Worm (Caenorhabditis elegans): ENCODE results near the gene nop-1.

The nop-1 gene

DNA sequence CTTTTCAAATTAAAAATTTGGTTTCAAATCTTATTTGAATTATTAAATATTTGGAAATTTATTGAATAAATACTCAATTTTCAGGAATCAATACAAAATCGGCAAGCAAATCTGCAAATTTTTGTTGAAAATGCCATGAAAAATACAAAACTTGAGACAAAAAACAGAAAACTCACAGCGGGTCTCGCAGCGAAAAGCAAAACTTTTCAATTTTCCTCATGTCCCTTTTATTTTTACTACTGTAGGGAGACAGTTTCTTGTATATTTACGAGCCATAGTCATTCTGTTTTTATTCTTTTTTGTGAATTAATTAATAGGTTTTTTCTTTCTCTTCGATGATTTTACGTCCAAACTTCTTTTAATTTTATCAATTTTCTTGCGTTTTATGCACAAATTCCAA is 29.9 kb downstream of the nop-1 start:
- peak; percentile 92 for TF ChIP-seq F33H1.4 (GFP tag; IDR thresholded peaks at IDR 0.05)
- no peak for TF ChIP-seq B0336.3 (GFP tag; IDR thresholded peaks at IDR 0.05)
- TF ChIP-seq ceh-91 (GFP tag; IDR thresholded peaks at IDR 0.05), result peak; percentile 71
- TF ChIP-seq xnd-1 (tag; optimal IDR thresholded peaks at IDR 0.05), result peak; percentile 87
- peak; percentile 92 for TF ChIP-seq madf-6 (GFP tag; IDR thresholded peaks at IDR 0.05)
- TF ChIP-seq snpc-3.4 (tag; optimal IDR thresholded peaks at IDR 0.05), result peak; percentile 61
- peak; percentile 42 for TF ChIP-seq snpc-1.3 (tag; optimal IDR thresholded peaks at IDR 0.05; ENCODE audit: insufficient read depth)
- TF ChIP-seq lsl-1 (GFP tag; optimal IDR thresholded peaks at IDR 0.05), result peak; percentile 94
- TF ChIP-seq madf-8 (GFP tag; conservative IDR thresholded peaks at IDR 0.05), result peak; percentile 73
- no peak for TF ChIP-seq ceh-79 (tag; optimal IDR thresholded peaks at IDR 0.05)

ce11 chrIII:5988991-5989726 is 30.6 kb downstream of the nop-1 start:
- TF ChIP-seq dox-1 (GFP tag; IDR thresholded peaks at IDR 0.05) (peak; percentile 36; the same call in 1 of the 2 replicates), hmg-1.2 (GFP tag; IDR thresholded peaks at IDR 0.05) (0 out of 2 replicates have a peak, but pooled peaks have one; percentile 6), nhr-80 (tag; optimal IDR thresholded peaks at IDR 0.05) (peak; percentile 74), hlh-12 (tag; optimal IDR thresholded peaks at IDR 0.05) (no peak), snpc-1.1 (tag; optimal IDR thresholded peaks at IDR 0.05; ENCODE audit: insufficient read depth) (no peak), zfh-2 (GFP tag; conservative IDR thresholded peaks at IDR 0.05) (peak; percentile 58; the same call in 1 of the 2 replicates), lin-54 (GFP tag; optimal IDR thresholded peaks at IDR 0.05) (peak; percentile 12)

ce11 chrIII:5990090-5990489 is 31.6 kb downstream of the nop-1 start:
- TF ChIP-seq atf-7 (tag; optimal IDR thresholded peaks at IDR 0.05) (no peak), Y56A3A.18 (GFP tag; IDR thresholded peaks at IDR 0.05) (no peak), Y67H2A.10 (GFP tag; conservative IDR thresholded peaks at IDR 0.05) (no peak), egl-18 (GFP tag; IDR thresholded peaks at IDR 0.05) (no peak), lin-35 (GFP tag; optimal IDR thresholded peaks at IDR 0.05) (no peak), madf-6 (GFP tag; IDR thresholded peaks at IDR 0.05) (no peak), bed-1 (GFP tag; IDR thresholded peaks at IDR 0.05) (no peak), dpl-1 (GFP tag; optimal IDR thresholded peaks at IDR 0.05) (no peak), zfh-2 (GFP tag; conservative IDR thresholded peaks at IDR 0.05) (no peak), F33H1.4 (GFP tag; IDR thresholded peaks at IDR 0.05) (no peak), ceh-91 (GFP tag; IDR thresholded peaks at IDR 0.05) (no peak), ztf-25 (GFP tag; IDR thresholded peaks at IDR 0.05) (no peak), hmg-1.2 (GFP tag; IDR thresholded peaks at IDR 0.05) (no peak), tbp1 (GFP tag; optimal IDR thresholded peaks at IDR 0.05) (no peak), Y95B8A.8 (GFP tag; IDR thresholded peaks at IDR 0.05) (no peak), ccch-3 (GFP tag; optimal IDR thresholded peaks at IDR 0.05) (no peak), pha-4 (tag; optimal IDR thresholded peaks at IDR 0.05) (no peak), lsl-1 (GFP tag; optimal IDR thresholded peaks at IDR 0.05) (no peak), F52B5.7 (tag; optimal IDR thresholded peaks at IDR 0.05) (no peak)

DNA sequence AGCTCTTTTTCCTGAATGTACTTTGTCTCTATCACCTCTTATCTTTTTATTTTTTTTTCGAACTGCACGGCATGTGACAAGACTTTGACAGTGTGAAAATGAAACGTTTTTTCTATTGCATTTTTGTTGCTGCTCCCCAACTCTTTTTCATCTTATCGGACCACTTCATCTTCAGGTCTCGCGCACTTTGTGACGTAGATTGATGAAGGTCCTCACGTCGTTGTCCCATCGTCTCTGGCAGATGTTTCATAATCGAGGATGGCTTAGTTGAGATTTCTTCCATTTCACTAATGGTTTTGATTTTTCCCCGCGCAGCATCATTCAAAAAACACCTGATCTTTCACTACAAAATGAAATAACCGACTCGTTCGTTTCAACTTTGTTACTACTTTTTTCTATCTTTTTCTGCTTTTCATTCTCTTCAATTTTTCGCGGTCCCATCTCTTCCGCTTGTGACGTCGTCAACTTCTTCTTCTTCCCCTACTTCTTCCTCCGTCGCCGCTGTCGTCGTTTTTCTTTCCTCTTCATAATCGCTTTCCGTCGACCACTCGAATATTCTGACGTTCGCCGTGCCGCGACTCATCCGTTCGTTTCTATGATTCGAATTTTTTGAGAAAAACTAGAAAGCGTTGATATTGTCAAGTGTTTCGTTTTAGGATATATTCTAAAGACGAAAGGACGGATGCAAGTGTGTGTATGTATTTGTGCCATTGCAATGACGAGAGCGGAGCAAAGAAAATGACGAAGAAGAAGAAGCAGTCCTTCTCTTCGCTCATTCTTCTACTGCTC is 32.8 kb downstream of the nop-1 start, which contains the start of gene T04C9.2:
TSS of gene T04C9.2 (plus strand) at position 739 of the 789 bp plus-strand sequence.
- no peak for TF ChIP-seq K11D2.4 (GFP tag; IDR thresholded peaks at IDR 0.05)
- no peak for TF ChIP-seq cebp-1 (GFP tag; IDR thresholded peaks at IDR 0.05)
- TF ChIP-seq cebp-1 (tag; optimal IDR thresholded peaks at IDR 0.05), result peak; percentile 44
- no peak for TF ChIP-seq pha-4 (tag; optimal IDR thresholded peaks at IDR 0.05)
- TF ChIP-seq nhr-80 (tag; optimal IDR thresholded peaks at IDR 0.05), result peak; percentile 45
- peak in 1 of 2 experiments; percentile 29 for TF ChIP-seq let-607 (tag; optimal IDR thresholded peaks at IDR 0.05)
- TF ChIP-seq sdz-38 (tag; optimal IDR thresholded peaks at IDR 0.05), result no peak
- no peak for TF ChIP-seq hlh-26 (GFP tag; conservative IDR thresholded peaks at IDR 0.05)

Data from whole organism, young adult.